Worm (Caenorhabditis elegans) whole organism, L4/young adult: ENCODE data around the gene srxa-15.

Source experiments
- W03F9.2 ChIP-seq: fragments of 150-350 bp; optimal IDR thresholded peaks from 2 replicates; lab custom pipeline; 2014; ENCODE audit warnings: missing biosample characterization, missing genetic modification characterization
- dao-5 ChIP-seq: sonication (generic microtip); optimal IDR thresholded peaks from 2 replicates; lab custom pipeline; 2016; ENCODE audit warnings: missing genotype, missing genetic modification characterization, moderate library complexity, missing compliant biosample characterization
- him-1 ChIP-seq: sonication (generic microtip); optimal IDR thresholded peaks from 2 replicates; lab custom pipeline; 2016; ENCODE audit warnings: missing genotype, missing genetic modification reagents, missing genetic modification characterization, missing compliant biosample characterization

- TF ChIP-seq him-1 (tag; lab: Kevin White, UChicago) (no peak), W03F9.2 (tag; lab: Kevin White, UChicago) (no peak), dao-5 (tag; lab: Kevin White, UChicago) (no peak)
Measured at ce11 chrV:20597076-20597475, 44.9 kb upstream of the srxa-15 start, which contains the start of gene F46B3.1.
